Worm (Caenorhabditis elegans) whole organism, L4 larva: ENCODE results near the gene Y57A10B.7.

Experiments
- D1046.2 ChIP-seq: fragments of 200-800 bp; sonication (Bioruptor generic); IDR thresholded peaks from 2 replicates; pipeline ENCODE4 v1.3.6; 2022; ENCODE audit warnings: missing genetic modification characterization, missing compliant biosample characterization
- F26F4.8 ChIP-seq: fragments of 200-800 bp; sonication (Bioruptor generic); conservative IDR thresholded peaks from 2 replicates; pipeline ENCODE4 v1.3.6; 2022; ENCODE audit warnings: missing genetic modification characterization, missing compliant biosample characterization
- R02D3.7 ChIP-seq: fragments of 150-350 bp; sonication (generic microtip); optimal IDR thresholded peaks from 3 replicates; lab custom pipeline; 2014; ENCODE audit warnings: missing biosample characterization, missing genetic modification characterization
- ZK546.5 ChIP-seq, 2 experiments: sonication (generic microtip); optimal IDR thresholded peaks; 2 replicates each; lab custom pipeline; 2017; ENCODE audit warnings: missing biosample characterization in 2 of 2, missing genetic modification characterization in 2 of 2
- aha-1 ChIP-seq: fragments of 150-350 bp; peaks from one replicate; lab custom pipeline; 2014; ENCODE audit warnings: missing biosample characterization, missing genetic modification characterization
- arid-1 ChIP-seq: fragments of 200-800 bp; sonication (Bioruptor generic); conservative IDR thresholded peaks from 2 replicates; pipeline ENCODE4 v1.3.6; 2022; ENCODE audit warnings: missing genetic modification reagents, missing genetic modification characterization, missing compliant biosample characterization
- ceh-20 ChIP-seq: fragments of 200-800 bp; sonication (Bioruptor generic); IDR thresholded peaks from 2 replicates; pipeline ENCODE4 v1.3.6; 2022; ENCODE audit warnings: missing genetic modification reagents, missing genetic modification characterization, missing compliant biosample characterization
- cey-2 ChIP-seq: sonication (generic microtip); optimal IDR thresholded peaks from 3 replicates; lab custom pipeline; 2017; ENCODE audit warnings: missing genetic modification characterization, mild to moderate bottlenecking, missing compliant biosample characterization, antibody characterized with exemption, borderline replicate concordance; ENCODE audit not compliant: insufficient read depth
- dmd-6 ChIP-seq: fragments of 200-800 bp; sonication (Bioruptor generic); IDR thresholded peaks from 2 replicates; pipeline ENCODE4 v1.3.6; 2022; ENCODE audit warnings: missing genetic modification reagents, missing genetic modification characterization, missing compliant biosample characterization
- egl-27 ChIP-seq: sonication (generic microtip); optimal IDR thresholded peaks from 3 replicates; lab custom pipeline; 2017; ENCODE audit warnings: missing biosample characterization, missing genetic modification reagents, missing genetic modification characterization
- egl-43 ChIP-seq: fragments of 200-800 bp; sonication (Bioruptor generic); IDR thresholded peaks from 2 replicates; pipeline ENCODE4 v1.3.6; 2022; ENCODE audit warnings: missing genetic modification reagents, missing genetic modification characterization, missing compliant biosample characterization
- gei-8 ChIP-seq: fragments of 200-800 bp; sonication (Bioruptor generic); optimal IDR thresholded peaks from 2 replicates; lab custom pipeline; 2018; ENCODE audit warnings: mild to moderate bottlenecking, missing genetic modification characterization, missing compliant biosample characterization
- hif-1 ChIP-seq, 2 experiments: sonication (generic microtip); optimal IDR thresholded peaks; 2 replicates each; lab custom pipeline; 2016 to 2017; ENCODE audit warnings: missing compliant biosample characterization in 2 of 2, missing genetic modification characterization in 2 of 2, missing genetic modification reagents in 2 of 2, missing genotype in 2 of 2, mild to moderate bottlenecking in 1 of 2
- hlh-30 ChIP-seq: sonication (generic microtip); optimal IDR thresholded peaks from 2 replicates; lab custom pipeline; 2017; ENCODE audit warnings: antibody characterized with exemption, mild to moderate bottlenecking, missing genetic modification characterization, missing compliant biosample characterization; ENCODE audit not compliant: insufficient read depth
- hmg-1.1 ChIP-seq: fragments of 200-800 bp; sonication (Bioruptor generic); IDR thresholded peaks from 2 replicates; pipeline ENCODE4 v1.3.6; 2022; ENCODE audit warnings: missing genetic modification reagents, missing genetic modification characterization, missing compliant biosample characterization
- lim-7 ChIP-seq: fragments of 200-800 bp; sonication (Bioruptor generic); IDR thresholded peaks from 2 replicates; pipeline ENCODE4 v1.3.6; 2022; ENCODE audit warnings: missing genetic modification characterization, missing compliant biosample characterization
- lin-39 ChIP-seq: fragments of 150-350 bp; optimal IDR thresholded peaks from 2 replicates; lab custom pipeline; 2014; ENCODE audit warnings: missing biosample characterization, missing genetic modification reagents, missing genetic modification characterization
- lsy-2 ChIP-seq, 2 experiments: fragments of 150-350 bp in 1 of 2; sonication (generic microtip) in 1 of 2; optimal IDR thresholded peaks; 2 replicates each; lab custom pipeline; 2014 to 2017; ENCODE audit warnings: missing biosample characterization in 2 of 2, missing genetic modification characterization in 2 of 2
- mdl-1 ChIP-seq, 2 experiments: fragments of 150-350 bp in 1 of 2; sonication (generic microtip) in 1 of 2; optimal IDR thresholded peaks; 2 replicates each; lab custom pipeline; 2014 to 2017; ENCODE audit warnings: missing biosample characterization in 2 of 2, missing genetic modification characterization in 2 of 2
- nhr-11 ChIP-seq: fragments of 150-350 bp; optimal IDR thresholded peaks from 2 replicates; lab custom pipeline; 2014; ENCODE audit warnings: missing biosample characterization, missing genetic modification characterization
- nhr-237 ChIP-seq: sonication (generic microtip); optimal IDR thresholded peaks from 2 replicates; lab custom pipeline; 2017; ENCODE audit warnings: missing biosample characterization, missing genetic modification characterization
- nhr-41 ChIP-seq: fragments of 200-800 bp; sonication (Bioruptor generic); IDR thresholded peaks from 2 replicates; pipeline ENCODE4 v1.3.6; 2022; ENCODE audit warnings: missing genetic modification reagents, missing genetic modification characterization, missing compliant biosample characterization
- nhr-77 ChIP-seq: fragments of 150-350 bp; optimal IDR thresholded peaks from 2 replicates; lab custom pipeline; 2014; ENCODE audit warnings: missing biosample characterization, missing genetic modification characterization
- pqm-1 ChIP-seq: sonication (generic microtip); optimal IDR thresholded peaks from 2 replicates; lab custom pipeline; 2017; ENCODE audit warnings: missing biosample characterization, missing genetic modification characterization
- rbr-2 ChIP-seq: sonication (generic microtip); optimal IDR thresholded peaks from 2 replicates; lab custom pipeline; 2016; ENCODE audit warnings: missing genotype, missing genetic modification characterization, missing compliant biosample characterization
- sdz-12 ChIP-seq: fragments of 200-800 bp; sonication (Bioruptor generic); optimal IDR thresholded peaks from 2 replicates; lab custom pipeline; 2018; ENCODE audit warnings: mild to moderate bottlenecking, missing genetic modification characterization, missing compliant biosample characterization
- set-16 ChIP-seq: fragments of 200-800 bp; sonication (Bioruptor generic); IDR thresholded peaks from 2 replicates; pipeline ENCODE4 v1.3.6; 2022; ENCODE audit warnings: missing genetic modification reagents, missing genetic modification characterization, missing compliant biosample characterization
- snpc-1.2 ChIP-seq: fragments of 200-800 bp; sonication (Bioruptor generic); IDR thresholded peaks from 2 replicates; pipeline ENCODE4 v1.3.6; 2022; ENCODE audit warnings: missing genetic modification reagents, missing genetic modification characterization, missing compliant biosample characterization
- snpc-4 ChIP-seq: fragments of 150-350 bp; optimal IDR thresholded peaks from 2 replicates; lab custom pipeline; 2014; ENCODE audit warnings: missing biosample characterization, missing genetic modification characterization
- unc-39 ChIP-seq: sonication (generic microtip); optimal IDR thresholded peaks from 2 replicates; lab custom pipeline; 2017; ENCODE audit warnings: missing biosample characterization, missing genetic modification characterization
- unc-62 ChIP-seq, 3 experiments: fragments of 150-350 bp in 1 of 3; sonication (generic microtip); optimal IDR thresholded peaks in 2 of 3; peaks in 1 of 3; 1 replicate in 1 of 3; 2 replicates in 2 of 3; lab custom pipeline; 2014 to 2017; ENCODE audit warnings: missing biosample characterization in 3 of 3, missing genetic modification characterization in 3 of 3, missing genetic modification reagents in 3 of 3, missing genotype in 1 of 3
- zag-1 ChIP-seq: fragments of 150-350 bp; optimal IDR thresholded peaks from 2 replicates; lab custom pipeline; 2014; ENCODE audit warnings: missing biosample characterization, missing genetic modification characterization
- zfp-2 ChIP-seq: sonication (generic microtip); optimal IDR thresholded peaks from 2 replicates; lab custom pipeline; 2016; ENCODE audit warnings: mild to moderate bottlenecking, missing genetic modification characterization, missing compliant biosample characterization
- zip-2 ChIP-seq: fragments of 150-350 bp; optimal IDR thresholded peaks from 2 replicates; lab custom pipeline; 2014; ENCODE audit warnings: missing biosample characterization, missing genetic modification characterization
- ztf-7 ChIP-seq: fragments of 150-350 bp; optimal IDR thresholded peaks from 2 replicates; lab custom pipeline; 2014; ENCODE audit warnings: missing biosample characterization, missing genetic modification characterization

The Y57A10B.7 gene

DNA sequence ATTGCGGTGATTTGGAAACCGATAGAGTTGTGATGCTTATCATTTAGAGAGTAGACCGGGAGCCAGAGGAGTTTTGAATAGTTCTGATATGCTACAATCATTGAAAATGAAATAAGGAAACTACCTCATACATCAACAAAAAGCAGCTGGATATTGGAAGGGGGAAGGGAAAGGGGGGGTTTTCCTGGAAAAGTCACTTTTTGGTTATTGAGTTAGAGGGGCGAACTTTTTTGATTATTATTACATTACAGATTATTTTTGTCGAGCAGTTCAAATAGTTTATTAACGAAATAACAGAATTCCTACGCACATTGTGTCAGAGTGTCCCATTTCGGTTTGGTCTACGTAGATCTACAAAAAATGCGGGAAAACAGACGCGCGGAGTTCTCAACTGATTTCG lies 6.8 kb downstream of the Y57A10B.7 start, which contains the start of gene sre-42:
sre-42 (minus strand) TSS at position 101 of the 400 bp plus-strand sequence.
- TF ChIP-seq zip-2 (tag; lab: Kevin White, UChicago) = no peak
- peak; percentile 18 for TF ChIP-seq aha-1 (tag; lab: Kevin White, UChicago)
- TF ChIP-seq egl-27 (tag; lab: Kevin White, UChicago) = no peak
- TF ChIP-seq arid-1 (GFP tag; lab: Robert Waterston, UW) = no peak
- TF ChIP-seq unc-39 = no peak
- TF ChIP-seq, all 104 proteins: peak for 1

DNA sequence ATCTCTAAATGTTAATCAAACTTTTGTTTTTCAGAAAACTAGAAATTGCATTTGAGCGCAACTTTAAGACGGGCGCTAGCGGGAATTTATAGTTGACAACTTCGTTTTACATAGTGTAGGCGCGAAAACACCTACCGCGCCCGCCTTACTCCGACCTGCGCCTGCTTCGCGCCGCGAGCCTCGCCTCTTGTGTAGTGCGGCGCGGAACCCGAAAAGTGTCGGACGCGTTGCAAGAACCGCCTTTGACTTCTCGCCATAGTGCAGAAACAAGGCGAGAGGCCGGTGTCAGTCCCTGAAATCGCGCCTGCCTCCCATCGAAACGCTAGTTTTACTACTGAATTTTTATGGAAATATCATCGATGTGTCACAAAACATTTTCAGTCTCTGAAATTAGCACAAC lies 7.8 kb downstream of the Y57A10B.7 start:
- peak; percentile 82 for TF ChIP-seq set-16 (GFP tag; lab: Robert Waterston, UW)
- TF ChIP-seq hlh-30 = no peak
- peak; percentile 61 for TF ChIP-seq aha-1 (tag; lab: Kevin White, UChicago)
- 0 out of 2 replicates have a peak, but pooled peaks have one; percentile 35 for TF ChIP-seq egl-43 (GFP tag; lab: Robert Waterston, UW)

- TF ChIP-seq hif-1 (tag; optimal IDR thresholded peaks at IDR 0.05; lab: Kevin White, UChicago) = peak in 1 of 2 experiments; percentile 4
- TF ChIP-seq snpc-1.2 (GFP tag; lab: Robert Waterston, UW) = no peak
- no peak for TF ChIP-seq ztf-7 (tag; lab: Kevin White, UChicago)
- no peak for TF ChIP-seq zag-1 (tag; lab: Kevin White, UChicago)
- TF ChIP-seq nhr-11 (tag; lab: Kevin White, UChicago) = no peak
- TF ChIP-seq unc-62 (GFP tag; optimal IDR thresholded peaks at IDR 0.05 in 1 of 2; lab: Kevin White, UChicago) = peak in 1 of 2 experiments; percentile 53
- no peak for TF ChIP-seq unc-62 (tag; optimal IDR thresholded peaks at IDR 0.05; lab: Kevin White, UChicago)
- no peak for TF ChIP-seq R02D3.7 (tag; lab: Kevin White, UChicago)
- TF ChIP-seq mdl-1 (tag; optimal IDR thresholded peaks at IDR 0.05; lab: Kevin White, UChicago) = peak in 1 of 2 experiments; percentile 21
- peak; percentile 12; the same call in 1 of the 2 replicates for TF ChIP-seq dmd-6 (GFP tag; lab: Robert Waterston, UW)
- peak in 1 of 2 experiments; percentile 60 for TF ChIP-seq lsy-2 (tag; optimal IDR thresholded peaks at IDR 0.05; lab: Kevin White, UChicago)
- no peak for TF ChIP-seq nhr-237 (tag; lab: Kevin White, UChicago)
- TF ChIP-seq set-16 (GFP tag; lab: Robert Waterston, UW) = peak; percentile 46; the same call in 1 of the 2 replicates
- TF ChIP-seq rbr-2 (tag; lab: Kevin White, UChicago) = peak; percentile 24
- no peak for TF ChIP-seq gei-8 (GFP tag; lab: Kevin White, UChicago)
- 0 out of 2 replicates have a peak, but pooled peaks have one; percentile 19 for TF ChIP-seq ceh-20 (GFP tag; lab: Robert Waterston, UW)
- TF ChIP-seq snpc-4 (tag; lab: Kevin White, UChicago) = peak; percentile 26
- TF ChIP-seq arid-1 (GFP tag; lab: Robert Waterston, UW) = no peak
- TF ChIP-seq lim-7 = no peak
- TF ChIP-seq zfp-2 (tag; lab: Kevin White, UChicago) = no peak
- TF ChIP-seq cey-2 (tag; lab: Kevin White, UChicago) = no peak
- no peak for TF ChIP-seq lin-39 (tag; lab: Kevin White, UChicago)
- TF ChIP-seq hmg-1.1 (GFP tag; lab: Robert Waterston, UW) = peak; percentile 64; the same call in 1 of the 2 replicates
- TF ChIP-seq ZK546.5 (tag; optimal IDR thresholded peaks at IDR 0.05; lab: Kevin White, UChicago) = no peak
- TF ChIP-seq D1046.2 (GFP tag; lab: Robert Waterston, UW) = no peak
- TF ChIP-seq nhr-41 = no peak
- no peak for TF ChIP-seq sdz-12 (GFP tag; lab: Kevin White, UChicago)
- no peak for TF ChIP-seq nhr-77 (tag; lab: Kevin White, UChicago)
- no peak for TF ChIP-seq F26F4.8 (GFP tag; lab: Robert Waterston, UW)
- no peak for TF ChIP-seq pqm-1 (tag; lab: Kevin White, UChicago)
- TF ChIP-seq egl-43 (GFP tag; lab: Robert Waterston, UW) = 0 out of 2 replicates have a peak, but pooled peaks have one; percentile 44
These were observed 10.7 kb downstream of the Y57A10B.7 start, which contains the start of gene btb-14 for ce11 chrII:12382625-12383562. btb-14 (plus strand) TSS chrII:12383463.
